Fruit fly (Drosophila melanogaster) whole organism, embryonic: ENCODE measurements around the gene Lerp.
A peak's percentile ranks its signal among the peaks of the same experiment; 100 is the strongest.

Experiments used
- B-H1 ChIP-seq: fragments of 200-800 bp; sonication (Bioruptor generic); IDR thresholded peaks from 3 replicates; pipeline ENCODE4 v1.3.6; 2022; ENCODE audit warnings: missing biosample characterization, missing genetic modification characterization
- CG10959 ChIP-seq: fragments of 200-800 bp; sonication (Bioruptor generic); IDR thresholded peaks from 2 replicates; pipeline ENCODE4 v1.3.6; 2022; ENCODE audit warnings: missing biosample characterization, missing genetic modification characterization
- CG10979 ChIP-seq: fragments of 200-800 bp; sonication (Bioruptor generic); optimal IDR thresholded peaks from 2 replicates; lab custom pipeline; 2018; ENCODE audit warnings: missing biosample characterization, mild to moderate bottlenecking, missing genetic modification characterization, moderate library complexity
- CG12104 ChIP-seq: fragments of 200-800 bp; sonication (Bioruptor generic); optimal IDR thresholded peaks from 3 replicates; lab custom pipeline; 2016; ENCODE audit warnings: missing biosample characterization, missing genetic modification characterization
- CG15696 ChIP-seq: fragments of 200-800 bp; sonication (Bioruptor generic); optimal IDR thresholded peaks from 2 replicates; lab custom pipeline; 2019; ENCODE audit warnings: missing biosample characterization, mild to moderate bottlenecking, missing genetic modification characterization, moderate library complexity
- CG2202 ChIP-seq: fragments of 200-800 bp; sonication (Bioruptor generic); optimal IDR thresholded peaks from 2 replicates; lab custom pipeline; 2018; ENCODE audit warnings: missing biosample characterization, mild to moderate bottlenecking, missing genetic modification characterization
- CG2875 ChIP-seq: fragments of 200-800 bp; sonication (Bioruptor generic); optimal IDR thresholded peaks from 2 replicates; lab custom pipeline; 2017; ENCODE audit warnings: missing biosample characterization, mild to moderate bottlenecking, missing genetic modification characterization, missing genetic modification reagents
- CG2889 ChIP-seq: fragments of 200-800 bp; sonication (Bioruptor generic); IDR thresholded peaks from 3 replicates; pipeline ENCODE4 v1.3.6; 2022; ENCODE audit warnings: missing biosample characterization, missing genetic modification characterization
- CG30020 ChIP-seq: fragments of 200-800 bp; optimal IDR thresholded peaks from 2 replicates; lab custom pipeline; 2019; ENCODE audit warnings: missing biosample characterization, mild to moderate bottlenecking, missing genetic modification characterization, moderate library complexity
- CG32532 ChIP-seq: fragments of 200-800 bp; sonication (Bioruptor generic); IDR thresholded peaks from 2 replicates; pipeline ENCODE4 v1.3.6; 2022; ENCODE audit warnings: missing biosample characterization, missing genetic modification characterization
- CG4730 ChIP-seq: fragments of 200-800 bp; sonication (Bioruptor generic); IDR thresholded peaks from 2 replicates; pipeline ENCODE4 v1.3.6; 2022; ENCODE audit warnings: missing biosample characterization, missing genetic modification characterization
- CG6272 ChIP-seq: fragments of 200-800 bp; sonication (Bioruptor generic); IDR thresholded peaks from 2 replicates; pipeline ENCODE4 v1.3.6; 2022; ENCODE audit warnings: missing biosample characterization, missing genetic modification characterization
- CG7357 ChIP-seq: fragments of 200-800 bp; sonication (Bioruptor generic); IDR thresholded peaks from 3 replicates; pipeline ENCODE4 v1.3.6; 2022; ENCODE audit warnings: missing biosample characterization, missing genetic modification characterization
- CG8359 ChIP-seq: fragments of 200-800 bp; sonication (Bioruptor generic); optimal IDR thresholded peaks from 2 replicates; lab custom pipeline; 2017; ENCODE audit warnings: missing biosample characterization, mild to moderate bottlenecking, missing genetic modification characterization, borderline replicate concordance
- CG9215 ChIP-seq: fragments of 200-800 bp; sonication (Bioruptor generic); IDR thresholded peaks from 2 replicates; pipeline ENCODE4 v1.3.6; 2022; ENCODE audit warnings: missing biosample characterization, missing genetic modification characterization
- E2f1 ChIP-seq: fragments of 200-800 bp; sonication (Bioruptor generic); IDR thresholded peaks from 2 replicates; pipeline ENCODE4 v1.3.6; 2022; ENCODE audit warnings: missing biosample characterization, missing genetic modification characterization
- Fer1 ChIP-seq: fragments of 200-800 bp; sonication (Bioruptor generic); optimal IDR thresholded peaks from 2 replicates; lab custom pipeline; 2017; ENCODE audit warnings: missing biosample characterization, mild to moderate bottlenecking, missing genetic modification characterization
- Fer3 ChIP-seq: fragments of 200-800 bp; sonication (Bioruptor generic); optimal IDR thresholded peaks from 2 replicates; lab custom pipeline; 2018; ENCODE audit warnings: missing biosample characterization, mild to moderate bottlenecking, missing genetic modification characterization, moderate library complexity
- Gsc ChIP-seq: fragments of 200-800 bp; sonication (Bioruptor generic); IDR thresholded peaks from 2 replicates; pipeline ENCODE4 v1.3.6; 2022; ENCODE audit warnings: missing biosample characterization, missing genetic modification characterization
- HHEX ChIP-seq: fragments of 200-800 bp; sonication (Bioruptor generic); optimal IDR thresholded peaks from 3 replicates; lab custom pipeline; 2017; ENCODE audit warnings: missing biosample characterization, mild to moderate bottlenecking, missing genetic modification characterization, missing genetic modification reagents
- Hsf ChIP-seq: fragments of 200-800 bp; sonication (Bioruptor generic); optimal IDR thresholded peaks from 3 replicates; lab custom pipeline; 2016; ENCODE audit warnings: missing biosample characterization, missing genetic modification characterization
- NC2β ChIP-seq: fragments of 200-800 bp; sonication (Bioruptor generic); optimal IDR thresholded peaks from 2 replicates; lab custom pipeline; 2016; ENCODE audit warnings: missing biosample characterization, missing genetic modification characterization
- Rfx ChIP-seq: fragments of 200-800 bp; sonication (Bioruptor generic); IDR thresholded peaks from 2 replicates; pipeline ENCODE4 v1.3.6; 2022; ENCODE audit warnings: missing biosample characterization, missing genetic modification characterization
- Xbp1 ChIP-seq: fragments of 200-800 bp; sonication (Bioruptor generic); optimal IDR thresholded peaks from 3 replicates; lab custom pipeline; 2016; ENCODE audit warnings: missing biosample characterization, mild to moderate bottlenecking, missing genetic modification characterization
- amos ChIP-seq: fragments of 200-800 bp; sonication (Bioruptor generic); IDR thresholded peaks from 2 replicates; pipeline ENCODE4 v1.3.6; 2022; ENCODE audit warnings: missing biosample characterization, missing genetic modification characterization; ENCODE audit not compliant: partially characterized antibody
- bbx ChIP-seq: fragments of 200-800 bp; sonication (Bioruptor generic); IDR thresholded peaks from 2 replicates; pipeline ENCODE4 v1.3.6; 2022; ENCODE audit warnings: missing biosample characterization, missing genetic modification characterization; ENCODE audit not compliant: partially characterized antibody
- bigmax ChIP-seq: fragments of 200-800 bp; sonication (Bioruptor generic); optimal IDR thresholded peaks from 2 replicates; lab custom pipeline; 2018; ENCODE audit warnings: missing biosample characterization, mild to moderate bottlenecking, missing genetic modification characterization
- bsh ChIP-seq, 2 experiments: fragments of 200-800 bp; sonication (Bioruptor generic); optimal IDR thresholded peaks; 2 replicates each; lab custom pipeline; 2017 to 2018; ENCODE audit warnings: mild to moderate bottlenecking in 2 of 2, missing biosample characterization in 2 of 2, missing genetic modification characterization in 2 of 2, moderate library complexity in 1 of 2
- chm ChIP-seq: fragments of 200-800 bp; sonication (Bioruptor generic); IDR thresholded peaks from 2 replicates; pipeline ENCODE4 v1.3.6; 2022; ENCODE audit warnings: missing biosample characterization, missing genetic modification characterization
- chn ChIP-seq: fragments of 200-800 bp; sonication (Bioruptor generic); optimal IDR thresholded peaks from 2 replicates; lab custom pipeline; 2016; ENCODE audit warnings: missing biosample characterization, missing genetic modification characterization
- cwo ChIP-seq: fragments of 200-800 bp; sonication (Bioruptor generic); optimal IDR thresholded peaks from 3 replicates; lab custom pipeline; 2017; ENCODE audit warnings: missing biosample characterization, missing genetic modification characterization, mild to moderate bottlenecking, moderate library complexity, missing genetic modification reagents
- dmrt99B ChIP-seq: fragments of 200-800 bp; sonication (Bioruptor generic); optimal IDR thresholded peaks from 2 replicates; lab custom pipeline; 2018; ENCODE audit warnings: missing biosample characterization, mild to moderate bottlenecking, missing genetic modification characterization, moderate library complexity
- gce ChIP-seq: fragments of 200-800 bp; sonication (Bioruptor generic); IDR thresholded peaks from 3 replicates; pipeline ENCODE4 v1.3.6; 2022; ENCODE audit warnings: missing biosample characterization, missing genetic modification characterization
- gsb-n ChIP-seq: fragments of 200-800 bp; sonication (Bioruptor generic); optimal IDR thresholded peaks from 3 replicates; lab custom pipeline; 2018; ENCODE audit warnings: missing biosample characterization, mild to moderate bottlenecking, missing genetic modification characterization
- h ChIP-seq: fragments of >200 bp; optimal IDR thresholded peaks from 2 replicates; lab custom pipeline; 2017
- lab ChIP-seq: fragments of 200-800 bp; sonication (Bioruptor generic); optimal IDR thresholded peaks from 3 replicates; lab custom pipeline; 2017; ENCODE audit warnings: missing biosample characterization, missing genetic modification characterization, mild to moderate bottlenecking, moderate library complexity, missing genetic modification reagents
- lbe ChIP-seq: fragments of 200-800 bp; sonication (Bioruptor generic); optimal IDR thresholded peaks from 2 replicates; lab custom pipeline; 2016; ENCODE audit warnings: missing biosample characterization, mild to moderate bottlenecking, missing genetic modification characterization
- mld ChIP-seq: fragments of 200-800 bp; sonication (Bioruptor generic); IDR thresholded peaks from 3 replicates; pipeline ENCODE4 v1.3.6; 2022; ENCODE audit warnings: missing biosample characterization, missing genetic modification characterization; ENCODE audit not compliant: partially characterized antibody
- pnt ChIP-seq: fragments of 200-800 bp; sonication (Bioruptor generic); optimal IDR thresholded peaks from 3 replicates; lab custom pipeline; 2016; ENCODE audit warnings: missing biosample characterization, missing genetic modification characterization
- prd ChIP-seq, 3 experiments: fragments of >200 bp in 2 of 3; fragments of 200-800 bp in 1 of 3; sonication (Bioruptor generic) in 1 of 3; optimal IDR thresholded peaks in 2 of 3; IDR thresholded peaks in 1 of 3; 2 replicates in 2 of 3; 3 replicates in 1 of 3; pipeline versions ENCODE4 v1.3.6 to Lab custom; 2017 to 2022; ENCODE audit warnings: missing biosample characterization in 1 of 3, missing genetic modification characterization in 1 of 3
- pzg ChIP-seq: fragments of 200-800 bp; sonication (Bioruptor generic); optimal IDR thresholded peaks from 3 replicates; lab custom pipeline; 2018; ENCODE audit warnings: missing biosample characterization, mild to moderate bottlenecking, missing genetic modification characterization, moderate library complexity
- ro ChIP-seq: fragments of 200-800 bp; sonication (Bioruptor generic); IDR thresholded peaks from 2 replicates; pipeline ENCODE4 v1.3.6; 2022; ENCODE audit warnings: missing biosample characterization, missing genetic modification characterization
- sens ChIP-seq: fragments of 200-800 bp; sonication (Bioruptor generic); peaks from one replicate; lab custom pipeline; 2016; ENCODE audit warnings: missing biosample characterization, missing genetic modification characterization
- stc ChIP-seq: fragments of 200-800 bp; sonication (Bioruptor generic); IDR thresholded peaks from 2 replicates; pipeline ENCODE4 v1.3.6; 2022; ENCODE audit warnings: missing biosample characterization, missing genetic modification characterization
- sug ChIP-seq: fragments of 200-800 bp; optimal IDR thresholded peaks from 2 replicates; lab custom pipeline; 2019; ENCODE audit warnings: missing biosample characterization, mild to moderate bottlenecking, missing genetic modification characterization, moderate library complexity
- tgo ChIP-seq: fragments of 200-800 bp; sonication (Bioruptor generic); IDR thresholded peaks from 3 replicates; pipeline ENCODE4 v1.3.6; 2022; ENCODE audit warnings: missing biosample characterization, missing genetic modification characterization
- tio ChIP-seq: fragments of 200-800 bp; sonication (Bioruptor generic); optimal IDR thresholded peaks from 2 replicates; lab custom pipeline; 2017; ENCODE audit warnings: missing biosample characterization, missing genetic modification characterization, inconsistent platforms
- toy ChIP-seq: fragments of 200-800 bp; sonication (Bioruptor generic); IDR thresholded peaks from 2 replicates; pipeline ENCODE4 v1.3.6; 2022; ENCODE audit warnings: missing biosample characterization, missing genetic modification characterization
- twi ChIP-seq: fragments of 200-800 bp; optimal IDR thresholded peaks from 2 replicates; lab custom pipeline; 2019; ENCODE audit warnings: missing biosample characterization, mild to moderate bottlenecking, missing genetic modification characterization, moderate library complexity
- vfl ChIP-seq: fragments of 200-800 bp; sonication (Bioruptor generic); optimal IDR thresholded peaks from 2 replicates; lab custom pipeline; 2016; ENCODE audit warnings: missing biosample characterization, missing genetic modification characterization
- zf30C ChIP-seq: fragments of 200-800 bp; sonication (Bioruptor generic); optimal IDR thresholded peaks from 3 replicates; lab custom pipeline; 2018; ENCODE audit warnings: missing biosample characterization, mild to moderate bottlenecking, missing genetic modification characterization

The Lerp gene

DNA sequence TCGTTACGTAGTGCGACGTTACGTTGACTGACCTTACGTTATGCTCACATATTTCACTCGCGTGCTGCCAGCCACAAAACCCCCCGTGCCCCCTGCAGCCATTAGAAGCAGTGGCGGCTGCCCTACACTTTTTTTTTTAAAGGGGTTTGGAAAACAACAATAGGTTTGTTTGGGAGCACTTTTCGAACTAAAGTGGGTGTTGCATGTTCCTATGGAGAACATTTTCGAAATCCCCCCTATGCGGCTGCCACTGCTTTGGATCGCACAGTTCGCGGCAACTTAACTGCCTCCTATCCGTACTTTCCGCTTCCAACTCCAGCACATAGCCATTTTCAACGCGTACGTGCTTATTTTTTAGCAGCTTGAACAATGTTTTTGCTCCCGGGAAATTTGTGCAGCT lies 9.2 kb downstream of the Lerp start (continued):
- TF ChIP-seq pnt (GFP tag; lab: Kevin White, UChicago): no peak
- TF ChIP-seq stc (GFP tag; lab: Robert Waterston, UW): no peak
- TF ChIP-seq CG30020 (tag; lab: Kevin White, UChicago): no peak
- no peak for TF ChIP-seq mld (GFP tag; lab: Robert Waterston, UW)
- no peak for TF ChIP-seq twi (tag; lab: Kevin White, UChicago)
- no peak for TF ChIP-seq CG7357 (GFP tag; lab: Robert Waterston, UW)
- peak; percentile 30 for TF ChIP-seq Hsf (GFP tag; lab: Kevin White, UChicago)
- TF ChIP-seq CG10979: no peak
- TF ChIP-seq Gsc (GFP tag; lab: Robert Waterston, UW): no peak
- no peak for TF ChIP-seq lbe (GFP tag; lab: Kevin White, UChicago)
- TF ChIP-seq sug (tag; lab: Kevin White, UChicago): no peak
- no peak for TF ChIP-seq vfl (GFP tag; lab: Kevin White, UChicago)
- peak in 1 of 2 experiments; percentile 1 for TF ChIP-seq bsh (GFP tag; optimal IDR thresholded peaks at IDR 0.05; lab: Kevin White, UChicago)
- 0 out of 3 replicates have a peak, but pooled peaks have one; percentile 38 for TF ChIP-seq CG2889 (GFP tag; lab: Robert Waterston, UW)
- no peak for TF ChIP-seq gsb-n (tag; lab: Kevin White, UChicago)
- no peak for TF ChIP-seq chm (GFP tag; lab: Robert Waterston, UW)
- TF ChIP-seq CG6272 (GFP tag; lab: Robert Waterston, UW): no peak
- no peak for TF ChIP-seq Fer3 (tag; lab: Kevin White, UChicago)
- peak; percentile 48; the same call in 1 of the 3 replicates for TF ChIP-seq tgo
- TF ChIP-seq CG2202 (tag; lab: Kevin White, UChicago): no peak
- TF ChIP-seq B-H1 (GFP tag; lab: Robert Waterston, UW): 0 out of 3 replicates have a peak, but pooled peaks have one; percentile 15
- peak; percentile 26 for TF ChIP-seq Xbp1 (GFP tag; lab: Kevin White, UChicago)
- TF ChIP-seq Rfx (GFP tag; lab: Robert Waterston, UW): peak; percentile 63
- no peak for TF ChIP-seq CG15696 (tag; lab: Kevin White, UChicago)
- no peak for TF ChIP-seq tio
- no peak for TF ChIP-seq amos (GFP tag; lab: Robert Waterston, UW)
- 0 out of 2 replicates have a peak, but pooled peaks have one; percentile 27 for TF ChIP-seq CG9215
- TF ChIP-seq toy (GFP tag; lab: Robert Waterston, UW): no peak
- TF ChIP-seq ro: peak; percentile 58
- TF ChIP-seq CG8359 (GFP tag; lab: Kevin White, UChicago): no peak
- no peak for TF ChIP-seq prd (optimal IDR thresholded peaks at IDR 0.05; lab: Kevin White, UChicago)
- peak; percentile 57; the same call in 2 of the 3 replicates for TF ChIP-seq prd (GFP tag; IDR thresholded peaks at IDR 0.05; lab: Robert Waterston, UW)
- no peak for TF ChIP-seq zf30C (GFP tag; lab: Kevin White, UChicago)
- no peak for TF ChIP-seq CG12104 (GFP tag; lab: Kevin White, UChicago)
- no peak for TF ChIP-seq cwo (GFP tag; lab: Kevin White, UChicago)
- TF ChIP-seq NC2β (GFP tag; lab: Kevin White, UChicago): no peak
- no peak for TF ChIP-seq CG4730
- TF ChIP-seq CG2875 (GFP tag; lab: Kevin White, UChicago): no peak
- peak; percentile 38; the same call in 1 of the 2 replicates for TF ChIP-seq CG32532 (GFP tag; lab: Robert Waterston, UW)

DNA sequence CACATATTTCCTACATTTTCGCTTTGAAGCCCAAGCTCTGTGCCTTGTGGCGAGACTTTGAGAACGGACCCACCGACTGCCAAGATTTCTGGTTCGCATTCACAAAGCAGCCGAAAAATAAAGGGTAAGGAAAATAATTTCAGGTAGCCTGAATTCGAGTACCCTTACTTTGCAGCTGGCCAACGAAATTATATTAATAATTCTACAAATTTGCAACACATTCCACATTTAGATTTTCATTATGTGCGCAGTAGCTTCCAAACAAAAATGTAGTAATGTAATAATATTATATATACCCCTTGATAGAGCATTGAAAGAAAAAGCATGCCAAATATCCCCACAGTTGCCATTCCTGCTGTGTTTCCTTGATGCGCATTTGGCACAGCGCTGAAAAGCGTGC lies 16.5 kb downstream of the Lerp start:
- TF ChIP-seq Xbp1 (GFP tag; lab: Kevin White, UChicago) (no peak), E2f1 (no peak), gce (GFP tag; lab: Robert Waterston, UW) (no peak), chn (GFP tag; lab: Kevin White, UChicago) (no peak), h (lab: Kevin White, UChicago) (no peak), sens (GFP tag; lab: Kevin White, UChicago) (peak; percentile 4), CG10959 (GFP tag; lab: Robert Waterston, UW) (no peak), bigmax (GFP tag; lab: Kevin White, UChicago) (no peak), lbe (GFP tag; lab: Kevin White, UChicago) (no peak), bbx (GFP tag; lab: Robert Waterston, UW) (no peak), pzg (GFP tag; lab: Kevin White, UChicago) (no peak), Fer1 (GFP tag; lab: Kevin White, UChicago) (no peak), dmrt99B (peak; percentile 2), CG12104 (GFP tag; lab: Kevin White, UChicago) (no peak), HHEX (no peak), lab (GFP tag; lab: Kevin White, UChicago) (peak; percentile 36)
